Fruit fly (Drosophila melanogaster): ENCODE measurements around the gene CG12523.

CG12523 gene

dm6 chr3L:10769218-10770018, 31.6 kb upstream of the CG12523 start (continued):
- TF ChIP-seq prd (optimal IDR thresholded peaks at IDR 0.05) (no peak), prd (GFP tag; IDR thresholded peaks at IDR 0.05) (peak; percentile 96), CG7745 (tag; optimal IDR thresholded peaks at IDR 0.05) (peak; percentile 90), hkb (optimal IDR thresholded peaks at IDR 0.05) (no peak), hkb (GFP tag; IDR thresholded peaks at IDR 0.05) (peak; percentile 88), CG15073 (GFP tag; optimal IDR thresholded peaks at IDR 0.05) (peak; percentile 56), Drgx (GFP tag; IDR thresholded peaks at IDR 0.05) (no peak), Jarid2 (GFP tag; optimal IDR thresholded peaks at IDR 0.05) (peak; percentile 42), hth (optimal IDR thresholded peaks at IDR 0.05) (no peak), bsh (GFP tag; optimal IDR thresholded peaks at IDR 0.05) (peak in 1 of 2 experiments; percentile 98), stwl (tag; optimal IDR thresholded peaks at IDR 0.05) (peak; percentile 84), CG1832 (GFP tag; optimal IDR thresholded peaks at IDR 0.05) (peak; percentile 62), gcm2 (GFP tag; optimal IDR thresholded peaks at IDR 0.05) (no peak), CG10274 (GFP tag; optimal IDR thresholded peaks at IDR 0.05) (peak; percentile 29), HLH3B (GFP tag; IDR thresholded peaks at IDR 0.05) (peak; percentile 77), CG32772 (GFP tag; IDR thresholded peaks at IDR 0.05) (peak; percentile 86), CG2875 (GFP tag; optimal IDR thresholded peaks at IDR 0.05) (peak; percentile 84)

dm6 chr3L:10771616-10772203, 29.3 kb upstream of the CG12523 start, which contains the start of gene CG43245:
Gene CG43245 (plus strand): TSS chr3L:10771925.
- TF ChIP-seq CG32532 (GFP tag; IDR thresholded peaks at IDR 0.05) (0 out of 2 replicates have a peak, but pooled peaks have one; percentile 20), klu (GFP tag; IDR thresholded peaks at IDR 0.05) (0 out of 2 replicates have a peak, but pooled peaks have one; percentile 14), CG8089 (GFP tag; optimal IDR thresholded peaks at IDR 0.05) (no peak), CG4360 (GFP tag; IDR thresholded peaks at IDR 0.05) (peak; percentile 79), chinmo (GFP tag; IDR thresholded peaks at IDR 0.05; ENCODE audit: partially characterized antibody) (peak; percentile 75; the same call in 2 of the 4 replicates), crol (GFP tag; IDR thresholded peaks at IDR 0.05) (no peak), Gsc (GFP tag; IDR thresholded peaks at IDR 0.05) (no peak), CG15479 (GFP tag; optimal IDR thresholded peaks at IDR 0.05) (peak; percentile 17), Hr39 (optimal IDR thresholded peaks at IDR 0.05) (no peak), Sry-δ (GFP tag; optimal IDR thresholded peaks at IDR 0.05) (no peak), cad (GFP tag; optimal IDR thresholded peaks at IDR 0.05) (no peak), CG9817 (tag; optimal IDR thresholded peaks at IDR 0.05) (no peak), CG3847 (GFP tag; IDR thresholded peaks at IDR 0.05) (0 out of 2 replicates have a peak, but pooled peaks have one; percentile 11), CG33557 (GFP tag; optimal IDR thresholded peaks at IDR 0.05) (no peak), Med (GFP tag) (peak; percentile 84), Kr (GFP tag; optimal IDR thresholded peaks at IDR 0.05) (no peak), Meics (GFP tag; optimal IDR thresholded peaks at IDR 0.05) (no peak), tll (GFP tag; optimal IDR thresholded peaks at IDR 0.05) (peak in 1 of 2 experiments; percentile 23), CG12769 (tag; optimal IDR thresholded peaks at IDR 0.05) (peak; percentile 57), ind (GFP tag; optimal IDR thresholded peaks at IDR 0.05) (no peak), nmo (GFP tag; optimal IDR thresholded peaks at IDR 0.05) (no peak), sd (tag; optimal IDR thresholded peaks at IDR 0.05) (peak; percentile 18), chm (GFP tag; IDR thresholded peaks at IDR 0.05) (peak; percentile 15; the same call in 1 of the 2 replicates), abd-A (tag; optimal IDR thresholded peaks at IDR 0.05) (peak; percentile 45), gce (GFP tag; IDR thresholded peaks at IDR 0.05) (no peak), sug (tag; optimal IDR thresholded peaks at IDR 0.05) (peak; percentile 2), CG11093 (GFP tag; IDR thresholded peaks at IDR 0.05) (no peak), fru (optimal IDR thresholded peaks at IDR 0.05) (peak; percentile 43), D19A (tag; optimal IDR thresholded peaks at IDR 0.05) (peak; percentile 7), onecut (GFP tag; IDR thresholded peaks at IDR 0.05) (peak; percentile 65), slou (GFP tag; optimal IDR thresholded peaks at IDR 0.05) (no peak), kni (GFP tag; optimal IDR thresholded peaks at IDR 0.05) (peak; percentile 83), Awh (GFP tag; IDR thresholded peaks at IDR 0.05) (no peak)
